Worm (Caenorhabditis elegans): Measurements from ENCODE around the gene C47D12.4.

DNA sequence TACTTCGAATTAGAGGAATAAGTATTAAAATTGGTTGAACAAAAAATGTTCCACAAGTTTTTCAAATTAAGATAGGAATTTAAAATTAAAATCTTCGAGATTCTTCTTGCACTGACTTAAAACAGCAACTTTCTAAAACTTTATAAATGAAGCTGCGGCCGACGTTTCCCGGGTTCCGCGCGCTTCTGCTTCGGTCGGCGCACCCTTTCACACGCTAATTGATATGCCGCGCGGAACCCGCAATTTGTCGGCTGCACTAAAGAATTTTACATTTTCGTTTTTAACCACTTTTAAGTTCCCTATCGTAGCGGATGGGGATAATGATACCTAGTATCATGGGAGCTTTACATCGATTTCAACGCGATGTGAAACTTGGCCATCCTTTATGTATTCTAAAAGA lies 33.2 kb downstream of the C47D12.4 start:
- no peak for TF ChIP-seq cog-1 (tag; optimal IDR thresholded peaks at IDR 0.05)
- TF ChIP-seq ref-1 (GFP tag; conservative IDR thresholded peaks at IDR 0.05), result no peak

Data from whole organism, midembryonic.